Worm (Caenorhabditis elegans): ENCODE results near the gene B0496.11.

DNA sequence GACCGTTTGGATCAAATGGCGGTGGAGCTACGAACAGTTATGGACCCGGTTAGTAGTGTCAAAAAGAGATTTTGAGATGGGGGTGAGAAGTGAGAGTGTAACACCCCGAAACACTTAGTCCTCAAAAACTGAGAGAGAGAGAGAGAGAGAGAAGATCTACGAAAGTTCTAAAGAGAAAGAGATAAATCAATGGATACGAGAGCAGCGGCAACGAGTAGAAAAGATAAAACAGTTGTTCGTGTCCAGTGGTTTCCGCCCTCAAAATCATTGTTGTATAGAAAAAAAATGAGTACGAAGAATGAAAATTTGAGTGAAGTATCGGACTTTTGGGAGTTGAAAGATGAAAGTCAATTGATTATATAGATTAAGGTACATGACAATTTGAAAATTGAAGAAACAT, 4.8 kb downstream of the B0496.11 start:
- no peak for TF ChIP-seq ama-1 (optimal IDR thresholded peaks at IDR 0.05)
- TF ChIP-seq tbx-37 (GFP tag; conservative IDR thresholded peaks at IDR 0.05) = no peak
- no peak for TF ChIP-seq ets-7 (tag; optimal IDR thresholded peaks at IDR 0.05)
- no peak for TF ChIP-seq hnd-1 (tag; optimal IDR thresholded peaks at IDR 0.05)
- no peak for TF ChIP-seq flt-1 (GFP tag; IDR thresholded peaks at IDR 0.05)
- TF ChIP-seq ceh-13 (GFP tag; optimal IDR thresholded peaks at IDR 0.05) = no peak
- no peak for TF ChIP-seq tra-4 (tag; optimal IDR thresholded peaks at IDR 0.05)
- TF ChIP-seq sea-1 (GFP tag; conservative IDR thresholded peaks at IDR 0.05) = no peak
- TF ChIP-seq hmbx-1 (tag; optimal IDR thresholded peaks at IDR 0.05) = no peak
- no peak for TF ChIP-seq B0310.2 (tag; optimal IDR thresholded peaks at IDR 0.05)

Measured in whole organism, early embryonic.